Worm (Caenorhabditis elegans) whole organism, early embryonic: ENCODE data around the gene npr-27.

Source experiments
- B0310.2 ChIP-seq: sonication (generic microtip); optimal IDR thresholded peaks from 2 replicates; lab custom pipeline; 2016; ENCODE audit warnings: mild to moderate bottlenecking, missing genetic modification characterization, missing compliant biosample characterization
- F13C5.2 ChIP-seq: sonication (generic microtip); optimal IDR thresholded peaks from 2 replicates; lab custom pipeline; 2017; ENCODE audit warnings: mild to moderate bottlenecking, missing genetic modification characterization, inconsistent platforms, missing compliant biosample characterization
- aly-1 ChIP-seq: sonication (generic microtip); optimal IDR thresholded peaks from 2 replicates; lab custom pipeline; 2016; ENCODE audit warnings: missing genetic modification characterization, missing compliant biosample characterization
- ama-1 ChIP-seq: fragments of 150-350 bp; optimal IDR thresholded peaks from 2 replicates; lab custom pipeline; 2014
- ceh-13 ChIP-seq: fragments of 200-800 bp; sonication (Bioruptor generic); optimal IDR thresholded peaks from 2 replicates; lab custom pipeline; 2018; ENCODE audit warnings: mild to moderate bottlenecking, missing genetic modification characterization, missing compliant biosample characterization
- ceh-36 ChIP-seq: sonication (generic microtip); optimal IDR thresholded peaks from 2 replicates; lab custom pipeline; 2016; ENCODE audit warnings: missing genetic modification characterization, inconsistent platforms, missing compliant biosample characterization
- ets-7 ChIP-seq: sonication (generic microtip); optimal IDR thresholded peaks from 2 replicates; lab custom pipeline; 2016; ENCODE audit warnings: missing genotype, missing genetic modification characterization, missing compliant biosample characterization
- flt-1 ChIP-seq: fragments of 200-800 bp; sonication (Bioruptor generic); IDR thresholded peaks from 2 replicates; pipeline ENCODE4 v1.3.6; 2022; ENCODE audit warnings: missing genetic modification characterization, missing compliant biosample characterization
- hmbx-1 ChIP-seq: sonication (generic microtip); optimal IDR thresholded peaks from 2 replicates; lab custom pipeline; 2016; ENCODE audit warnings: mild to moderate bottlenecking, missing genetic modification characterization, missing compliant biosample characterization
- hmg-4 ChIP-seq: fragments of 200-800 bp; sonication (Bioruptor generic); optimal IDR thresholded peaks from 2 replicates; lab custom pipeline; 2018; ENCODE audit warnings: mild to moderate bottlenecking, missing genetic modification characterization, missing compliant biosample characterization
- hnd-1 ChIP-seq: sonication (generic microtip); optimal IDR thresholded peaks from 2 replicates; lab custom pipeline; 2016; ENCODE audit warnings: missing genetic modification characterization, missing compliant biosample characterization
- pes-1 ChIP-seq: fragments of 200-800 bp; sonication (Bioruptor generic); IDR thresholded peaks from 2 replicates; pipeline ENCODE4 v1.3.6; 2022; ENCODE audit warnings: missing genetic modification reagents, missing genetic modification characterization, missing compliant biosample characterization
- scrt-1 ChIP-seq: fragments of 200-800 bp; sonication (Bioruptor generic); IDR thresholded peaks from 2 replicates; pipeline ENCODE4 v1.3.6; 2022; ENCODE audit warnings: missing genetic modification characterization, missing compliant biosample characterization
- sea-1 ChIP-seq: fragments of 200-800 bp; sonication (Bioruptor generic); conservative IDR thresholded peaks from 2 replicates; pipeline ENCODE4 v1.3.6; 2022; ENCODE audit warnings: missing genetic modification characterization, missing compliant biosample characterization
- tbx-11 ChIP-seq: fragments of 200-800 bp; sonication (Bioruptor generic); IDR thresholded peaks from 2 replicates; pipeline ENCODE4 v1.3.6; 2022; ENCODE audit warnings: missing genetic modification characterization, missing compliant biosample characterization
- tbx-37 ChIP-seq: fragments of 200-800 bp; sonication (Bioruptor generic); conservative IDR thresholded peaks from 2 replicates; pipeline ENCODE4 v1.3.6; 2022; ENCODE audit warnings: missing genetic modification reagents, missing genetic modification characterization, missing compliant biosample characterization
- tra-4 ChIP-seq: sonication (generic microtip); optimal IDR thresholded peaks from 2 replicates; lab custom pipeline; 2017; ENCODE audit warnings: missing genetic modification characterization, missing compliant biosample characterization

npr-27 gene

ce11 chrIV:7305325-7305724 lies at the start of gene npr-27:
TSS of gene npr-27 (plus strand) at chrIV:7305625.
- TF ChIP-seq hnd-1 (tag; lab: Kevin White, UChicago) (no peak), tbx-11 (GFP tag; lab: Robert Waterston, UW) (no peak), F13C5.2 (tag; lab: Kevin White, UChicago) (no peak), ceh-36 (tag; lab: Kevin White, UChicago) (no peak), hmg-4 (GFP tag; lab: Kevin White, UChicago) (no peak), scrt-1 (GFP tag; lab: Robert Waterston, UW) (no peak), tra-4 (tag; lab: Kevin White, UChicago) (no peak), tbx-37 (no peak)

ce11 chrIV:7258253-7258652 lies 47.2 kb upstream of the npr-27 start, which contains the start of gene C06E4.6:
TSS of gene C06E4.6 (minus strand) at chrIV:7258303.
- TF ChIP-seq ama-1 (lab: Kevin White, UChicago): no peak
- TF ChIP-seq ets-7 (tag; lab: Kevin White, UChicago): no peak
- no peak for TF ChIP-seq hmg-4 (GFP tag; lab: Kevin White, UChicago)
- TF ChIP-seq F13C5.2 (tag; lab: Kevin White, UChicago): no peak
- no peak for TF ChIP-seq tbx-37
- no peak for TF ChIP-seq aly-1 (tag; lab: Kevin White, UChicago)
- no peak for TF ChIP-seq ceh-36 (tag; lab: Kevin White, UChicago)
- TF ChIP-seq hmbx-1 (tag; lab: Kevin White, UChicago): no peak
- no peak for TF ChIP-seq sea-1 (GFP tag; lab: Robert Waterston, UW)
- no peak for TF ChIP-seq ceh-13 (GFP tag; lab: Kevin White, UChicago)
- no peak for TF ChIP-seq tbx-11 (GFP tag; lab: Robert Waterston, UW)
- no peak for TF ChIP-seq flt-1 (GFP tag; lab: Robert Waterston, UW)
- TF ChIP-seq hnd-1 (tag; lab: Kevin White, UChicago): no peak

ce11 chrIV:7260587-7260986 lies 44.8 kb upstream of the npr-27 start, which contains the start of gene C06E4.3:
TSS of gene C06E4.3 (plus strand) at chrIV:7260875.
- no peak for TF ChIP-seq tra-4 (tag; lab: Kevin White, UChicago)
- TF ChIP-seq pes-1 (GFP tag; lab: Robert Waterston, UW): no peak
- no peak for TF ChIP-seq flt-1 (GFP tag; lab: Robert Waterston, UW)
- TF ChIP-seq aly-1 (tag; lab: Kevin White, UChicago): no peak
- no peak for TF ChIP-seq scrt-1 (GFP tag; lab: Robert Waterston, UW)
- no peak for TF ChIP-seq hmg-4 (GFP tag; lab: Kevin White, UChicago)
- no peak for TF ChIP-seq tbx-11 (GFP tag; lab: Robert Waterston, UW)

- TF ChIP-seq flt-1 (GFP tag; lab: Robert Waterston, UW) (no peak), hmbx-1 (tag; lab: Kevin White, UChicago) (no peak), F13C5.2 (tag; lab: Kevin White, UChicago) (no peak), tbx-11 (GFP tag; lab: Robert Waterston, UW) (no peak), pes-1 (GFP tag; lab: Robert Waterston, UW) (no peak), hnd-1 (tag; lab: Kevin White, UChicago) (no peak), hmg-4 (GFP tag; lab: Kevin White, UChicago) (no peak), B0310.2 (tag; lab: Kevin White, UChicago) (no peak), tra-4 (tag; lab: Kevin White, UChicago) (no peak), ceh-13 (GFP tag; lab: Kevin White, UChicago) (no peak), ets-7 (tag; lab: Kevin White, UChicago) (no peak), aly-1 (tag; lab: Kevin White, UChicago) (no peak), ama-1 (lab: Kevin White, UChicago) (no peak)
Observed at ce11 chrIV:7263137-7263536, 42.3 kb upstream of the npr-27 start, which contains the start of gene glb-2. TSS of gene glb-2 (minus strand) at chrIV:7263237.

- TF ChIP-seq ceh-36 (tag; lab: Kevin White, UChicago) (no peak), tbx-37 (no peak), tbx-11 (GFP tag; lab: Robert Waterston, UW) (no peak), ets-7 (tag; lab: Kevin White, UChicago) (no peak), ceh-13 (GFP tag; lab: Kevin White, UChicago) (no peak), ama-1 (lab: Kevin White, UChicago) (no peak), hnd-1 (tag; lab: Kevin White, UChicago) (no peak), pes-1 (GFP tag; lab: Robert Waterston, UW) (no peak), aly-1 (tag; lab: Kevin White, UChicago) (no peak), flt-1 (GFP tag; lab: Robert Waterston, UW) (no peak), F13C5.2 (tag; lab: Kevin White, UChicago) (no peak)
Observed at ce11 chrIV:7274969-7275548, 30.4 kb upstream of the npr-27 start.

ce11 chrIV:7276661-7277060 lies 28.8 kb upstream of the npr-27 start, which contains the start of gene C06E4.2:
TSS of gene C06E4.2 (plus strand) at chrIV:7276961.
- TF ChIP-seq tbx-11 (GFP tag; lab: Robert Waterston, UW) (no peak), tbx-37 (no peak), pes-1 (GFP tag; lab: Robert Waterston, UW) (no peak), B0310.2 (tag; lab: Kevin White, UChicago) (no peak), aly-1 (tag; lab: Kevin White, UChicago) (no peak), hmbx-1 (tag; lab: Kevin White, UChicago) (no peak), tra-4 (tag; lab: Kevin White, UChicago) (no peak), F13C5.2 (tag; lab: Kevin White, UChicago) (no peak), sea-1 (GFP tag; lab: Robert Waterston, UW) (no peak), scrt-1 (GFP tag; lab: Robert Waterston, UW) (no peak), ama-1 (lab: Kevin White, UChicago) (no peak), hmg-4 (GFP tag; lab: Kevin White, UChicago) (no peak), hnd-1 (tag; lab: Kevin White, UChicago) (no peak), flt-1 (GFP tag; lab: Robert Waterston, UW) (no peak), ets-7 (tag; lab: Kevin White, UChicago) (no peak), ceh-36 (tag; lab: Kevin White, UChicago) (no peak), ceh-13 (GFP tag; lab: Kevin White, UChicago) (no peak)
